Fruit fly (Drosophila melanogaster): ENCODE data around the gene CtsK1.

The CtsK1 gene

dm6 chr3L:13957212-13957668, 36.8 kb upstream of the CtsK1 start (continued):
- TF ChIP-seq fd96Cb (tag; optimal IDR thresholded peaks at IDR 0.05) (peak; percentile 87), CG3726 (GFP tag; IDR thresholded peaks at IDR 0.05) (no peak), so (GFP tag; IDR thresholded peaks at IDR 0.05) (0 out of 3 replicates have a peak, but pooled peaks have one; percentile 58), Med (GFP tag) (peak; percentile 73), CG18476 (GFP tag; optimal IDR thresholded peaks at IDR 0.05) (peak; percentile 41), Nf-YB (GFP tag; optimal IDR thresholded peaks at IDR 0.05) (peak; percentile 61), sug (tag; optimal IDR thresholded peaks at IDR 0.05) (no peak), CTCF (GFP tag; optimal IDR thresholded peaks at IDR 0.05) (peak; percentile 0), CG15601 (tag; optimal IDR thresholded peaks at IDR 0.05) (peak; percentile 65), YL-1 (GFP tag; optimal IDR thresholded peaks at IDR 0.05) (peak; percentile 4), CG1832 (GFP tag; optimal IDR thresholded peaks at IDR 0.05) (no peak), dysf (GFP tag; IDR thresholded peaks at IDR 0.05) (peak; percentile 51), ato (GFP tag; IDR thresholded peaks at IDR 0.05; ENCODE audit: partially characterized antibody) (no peak), scrt (GFP tag; optimal IDR thresholded peaks at IDR 0.05) (peak; percentile 6), tin (GFP tag; optimal IDR thresholded peaks at IDR 0.05) (peak; percentile 63), Ptx1 (GFP tag; IDR thresholded peaks at IDR 0.05) (peak; percentile 46), ewg (GFP tag; optimal IDR thresholded peaks at IDR 0.05) (peak; percentile 60), lola (GFP tag; optimal IDR thresholded peaks at IDR 0.05) (peak in 1 of 3 experiments; percentile 87), z (GFP tag; IDR thresholded peaks at IDR 0.05) (no peak), CG16779 (GFP tag; IDR thresholded peaks at IDR 0.05) (no peak), Jarid2 (GFP tag; optimal IDR thresholded peaks at IDR 0.05) (peak; percentile 53), Xbp1 (GFP tag; optimal IDR thresholded peaks at IDR 0.05) (peak; percentile 67), CG4328 (GFP tag; optimal IDR thresholded peaks at IDR 0.05) (peak; percentile 44), sim (GFP tag; IDR thresholded peaks at IDR 0.05) (no peak), gsb-n (tag; optimal IDR thresholded peaks at IDR 0.05) (peak; percentile 73), CG18764 (GFP tag; optimal IDR thresholded peaks at IDR 0.05) (peak; percentile 32), CG10979 (tag; optimal IDR thresholded peaks at IDR 0.05) (peak; percentile 87), CG4854 (GFP tag; optimal IDR thresholded peaks at IDR 0.05) (peak; percentile 4), CG2202 (tag; optimal IDR thresholded peaks at IDR 0.05) (peak; percentile 36), HLH3B (GFP tag; IDR thresholded peaks at IDR 0.05) (peak; percentile 26; the same call in 1 of the 2 replicates), Gug (GFP tag; IDR thresholded peaks at IDR 0.05) (0 out of 4 replicates have a peak, but pooled peaks have one; percentile 11), CG7963 (GFP tag; IDR thresholded peaks at IDR 0.05; ENCODE audit: partially characterized antibody) (no peak), CG17359 (tag; optimal IDR thresholded peaks at IDR 0.05) (peak; percentile 75), CG7786 (GFP tag; optimal IDR thresholded peaks at IDR 0.05) (peak; percentile 46), CG30403 (GFP tag; optimal IDR thresholded peaks at IDR 0.05) (peak; percentile 83), chif (GFP tag; optimal IDR thresholded peaks at IDR 0.05) (peak; percentile 23 to 63), CG10274 (GFP tag; optimal IDR thresholded peaks at IDR 0.05) (peak; percentile 1), tup (GFP tag; optimal IDR thresholded peaks at IDR 0.05) (no peak), CG9932 (GFP tag; IDR thresholded peaks at IDR 0.05) (no peak), CG12236 (GFP tag; optimal IDR thresholded peaks at IDR 0.05) (no peak), Asciz (GFP tag; optimal IDR thresholded peaks at IDR 0.05) (peak; percentile 80), BtbVII (GFP tag; optimal IDR thresholded peaks at IDR 0.05) (peak; percentile 51), CG14050 (GFP tag; IDR thresholded peaks at IDR 0.05) (no peak; the same call in 2 of the 3 replicates), Rx (GFP tag; IDR thresholded peaks at IDR 0.05) (0 out of 2 replicates have a peak, but pooled peaks have one; percentile 15), da (GFP tag; optimal IDR thresholded peaks at IDR 0.05) (no peak), pita (GFP tag; optimal IDR thresholded peaks at IDR 0.05) (no peak), az2 (GFP tag; optimal IDR thresholded peaks at IDR 0.05) (peak; percentile 79), E2f1 (GFP tag; IDR thresholded peaks at IDR 0.05) (no peak; the same call in 1 of the 2 replicates), phol (tag; optimal IDR thresholded peaks at IDR 0.05) (peak; percentile 91), CG32767 (GFP tag; IDR thresholded peaks at IDR 0.05) (peak; percentile 46; the same call in 1 of the 2 replicates)

Measured in whole organism, embryonic.